Worm (Caenorhabditis elegans): ENCODE results near the gene T13B5.9.

T13B5.9 gene

ce11 chrII:1143173-1143738 lies 38.9 kb upstream of the T13B5.9 start (continued):
- TF ChIP-seq pqm-1 (tag; optimal IDR thresholded peaks at IDR 0.05) (peak; percentile 16), mes-2 (tag; optimal IDR thresholded peaks at IDR 0.05; ENCODE audit: poor library complexity, severe bottlenecking) (peak; percentile 38)

- peak in 1 of 2 experiments; percentile 2 for TF ChIP-seq lsy-2 (tag; optimal IDR thresholded peaks at IDR 0.05)
- TF ChIP-seq nhr-41 (GFP tag; IDR thresholded peaks at IDR 0.05), result no peak
- no peak for TF ChIP-seq lir-3 (tag; optimal IDR thresholded peaks at IDR 0.05)
- TF ChIP-seq ztf-7 (tag; optimal IDR thresholded peaks at IDR 0.05), result no peak
- TF ChIP-seq tra-1 (GFP tag; IDR thresholded peaks at IDR 0.05), result 0 out of 2 replicates have a peak, but pooled peaks have one; percentile 6
- no peak for TF ChIP-seq duxl-1 (tag; optimal IDR thresholded peaks at IDR 0.05; ENCODE audit: poor library complexity)
- no peak for TF ChIP-seq zfp-3 (GFP tag; conservative IDR thresholded peaks at IDR 0.05)
- TF ChIP-seq nhr-76 (tag; optimal IDR thresholded peaks at IDR 0.05), result no peak
- peak; percentile 29 for TF ChIP-seq lin-13 (GFP tag; optimal IDR thresholded peaks at IDR 0.05)
- no peak for TF ChIP-seq ceh-82 (tag; optimal IDR thresholded peaks at IDR 0.05)
- TF ChIP-seq mxl-3 (GFP tag; optimal IDR thresholded peaks at IDR 0.05), result peak; percentile 20
- TF ChIP-seq hlh-11 (tag; optimal IDR thresholded peaks at IDR 0.05), result peak; percentile 3
- TF ChIP-seq F49E8.2 (tag; optimal IDR thresholded peaks at IDR 0.05; ENCODE audit: borderline replicate concordance), result no peak
- TF ChIP-seq ceh-44 (GFP tag; IDR thresholded peaks at IDR 0.05), result no peak
- no peak for TF ChIP-seq snpc-4 (tag; optimal IDR thresholded peaks at IDR 0.05)
- no peak for TF ChIP-seq Y5F2A.4 (GFP tag; optimal IDR thresholded peaks at IDR 0.05)
- TF ChIP-seq set-16 (GFP tag; IDR thresholded peaks at IDR 0.05), result peak; percentile 64
- no peak for TF ChIP-seq sdz-12 (GFP tag; optimal IDR thresholded peaks at IDR 0.05)
- no peak for TF ChIP-seq pqm-1 (tag; optimal IDR thresholded peaks at IDR 0.05)
- TF ChIP-seq mxl-2 (GFP tag; conservative IDR thresholded peaks at IDR 0.05), result 0 out of 2 replicates have a peak, but pooled peaks have one; percentile 30
- no peak for TF ChIP-seq zip-11 (GFP tag; IDR thresholded peaks at IDR 0.05)
- TF ChIP-seq aly-2 (tag; optimal IDR thresholded peaks at IDR 0.05), result no peak
- TF ChIP-seq ama-1 (optimal IDR thresholded peaks at IDR 0.05), result no peak
- no peak for TF ChIP-seq mep-1 (tag; optimal IDR thresholded peaks at IDR 0.05)
- TF ChIP-seq egl-43 (GFP tag; IDR thresholded peaks at IDR 0.05), result peak; percentile 17; the same call in 1 of the 2 replicates
- TF ChIP-seq unc-62 (GFP tag; optimal IDR thresholded peaks at IDR 0.05 in 1 of 2), result peak in 1 of 2 experiments; percentile 72
- TF ChIP-seq unc-62 (tag; optimal IDR thresholded peaks at IDR 0.05), result no peak
- TF ChIP-seq ceh-62 (tag; optimal IDR thresholded peaks at IDR 0.05), result no peak
- peak; percentile 28 for TF ChIP-seq nhr-25 (tag; optimal IDR thresholded peaks at IDR 0.05; ENCODE audit: borderline replicate concordance, insufficient read depth)
- no peak for TF ChIP-seq zag-1 (tag; optimal IDR thresholded peaks at IDR 0.05)
- TF ChIP-seq zip-2 (tag; optimal IDR thresholded peaks at IDR 0.05), result no peak
- TF ChIP-seq cey-2 (tag; optimal IDR thresholded peaks at IDR 0.05; ENCODE audit: borderline replicate concordance, insufficient read depth), result no peak
- TF ChIP-seq R02D3.7 (tag; optimal IDR thresholded peaks at IDR 0.05), result no peak
- TF ChIP-seq dmd-8 (GFP tag; IDR thresholded peaks at IDR 0.05), result no peak
- TF ChIP-seq Y48G9A.11 (GFP tag; IDR thresholded peaks at IDR 0.05), result no peak
- no peak for TF ChIP-seq lin-29 (GFP tag; IDR thresholded peaks at IDR 0.05)
- no peak for TF ChIP-seq spr-1 (tag; optimal IDR thresholded peaks at IDR 0.05)
- 0 out of 2 replicates have a peak, but pooled peaks have one; percentile 54 for TF ChIP-seq F26F4.8 (GFP tag; conservative IDR thresholded peaks at IDR 0.05)
- no peak for TF ChIP-seq lin-38 (GFP tag; IDR thresholded peaks at IDR 0.05)
- TF ChIP-seq ces-1 (GFP tag; optimal IDR thresholded peaks at IDR 0.05), result no peak
- no peak for TF ChIP-seq snpc-1.2 (GFP tag; IDR thresholded peaks at IDR 0.05)
- no peak for TF ChIP-seq nhr-42 (GFP tag; IDR thresholded peaks at IDR 0.05)
- no peak for TF ChIP-seq mes-2 (tag; optimal IDR thresholded peaks at IDR 0.05; ENCODE audit: poor library complexity, severe bottlenecking)
- no peak for TF ChIP-seq hlh-30 (tag; optimal IDR thresholded peaks at IDR 0.05; ENCODE audit: insufficient read depth)
- TF ChIP-seq fkh-10 (GFP tag; optimal IDR thresholded peaks at IDR 0.05), result no peak
- no peak for TF ChIP-seq unc-39 (tag; optimal IDR thresholded peaks at IDR 0.05)
Measured at ce11 chrII:1141720-1142574, 37.6 kb upstream of the T13B5.9 start.
